Fruit fly (Drosophila melanogaster) whole organism, embryonic: Measurements from ENCODE around the gene CG42399.

Source experiments
- Abd-B ChIP-seq: fragments of 200-800 bp; sonication (Bioruptor generic); optimal IDR thresholded peaks from 2 replicates; lab custom pipeline; 2018; ENCODE audit warnings: missing biosample characterization, mild to moderate bottlenecking, missing genetic modification characterization, moderate library complexity
- Ada2b ChIP-seq: fragments of 200-800 bp; sonication (Bioruptor generic); IDR thresholded peaks from 2 replicates; pipeline ENCODE4 v1.3.6; 2022; ENCODE audit warnings: missing biosample characterization, missing genetic modification characterization
- CG10543 ChIP-seq: fragments of 200-800 bp; sonication (Bioruptor generic); optimal IDR thresholded peaks from 3 replicates; lab custom pipeline; 2017; ENCODE audit warnings: missing biosample characterization, mild to moderate bottlenecking, missing genetic modification characterization, moderate library complexity
- CG12659 ChIP-seq: fragments of 200-800 bp; sonication (Bioruptor generic); optimal IDR thresholded peaks from 3 replicates; lab custom pipeline; 2017; ENCODE audit warnings: mild to moderate bottlenecking, missing biosample characterization, missing genetic modification reagents, missing genetic modification characterization
- CG13894 ChIP-seq: fragments of 200-800 bp; sonication (Bioruptor generic); optimal IDR thresholded peaks from 3 replicates; lab custom pipeline; 2018; ENCODE audit warnings: missing biosample characterization, mild to moderate bottlenecking, missing genetic modification characterization, moderate library complexity
- CG14667 ChIP-seq: fragments of 200-800 bp; sonication (Bioruptor generic); IDR thresholded peaks from 2 replicates; pipeline ENCODE4 v1.3.6; 2022; ENCODE audit warnings: missing biosample characterization, missing genetic modification characterization
- CG16813 ChIP-seq: fragments of 200-800 bp; sonication (Bioruptor generic); IDR thresholded peaks from 3 replicates; pipeline ENCODE4 v1.3.6; 2022; ENCODE audit warnings: missing biosample characterization, missing genetic modification characterization; ENCODE audit not compliant: partially characterized antibody
- CG1832 ChIP-seq: fragments of 200-800 bp; sonication (Bioruptor generic); optimal IDR thresholded peaks from 2 replicates; lab custom pipeline; 2017; ENCODE audit warnings: missing biosample characterization, mild to moderate bottlenecking, missing genetic modification characterization, inconsistent platforms
- CG2116 ChIP-seq: fragments of 200-800 bp; sonication (Bioruptor generic); optimal IDR thresholded peaks from 3 replicates; lab custom pipeline; 2018; ENCODE audit warnings: missing biosample characterization, mild to moderate bottlenecking, missing genetic modification characterization
- CG3065 ChIP-seq: fragments of 200-800 bp; sonication (Bioruptor generic); optimal IDR thresholded peaks from 2 replicates; lab custom pipeline; 2016; ENCODE audit warnings: missing biosample characterization, missing genetic modification characterization
- CG4360 ChIP-seq: fragments of 200-800 bp; sonication (Bioruptor generic); IDR thresholded peaks from 2 replicates; pipeline ENCODE4 v1.3.6; 2022; ENCODE audit warnings: missing biosample characterization, missing genetic modification characterization
- CG5180 ChIP-seq: fragments of 200-800 bp; sonication (Bioruptor generic); optimal IDR thresholded peaks from 3 replicates; lab custom pipeline; 2017; ENCODE audit warnings: missing biosample characterization, missing genetic modification characterization, mild to moderate bottlenecking, moderate library complexity, missing genetic modification reagents
- CG6683 ChIP-seq: fragments of 200-800 bp; sonication (Bioruptor generic); optimal IDR thresholded peaks from 2 replicates; lab custom pipeline; 2017; ENCODE audit warnings: missing biosample characterization, mild to moderate bottlenecking, missing genetic modification characterization, missing genetic modification reagents
- CG7556 ChIP-seq: fragments of 200-800 bp; sonication (Bioruptor generic); optimal IDR thresholded peaks from 2 replicates; lab custom pipeline; 2017; ENCODE audit warnings: missing biosample characterization, mild to moderate bottlenecking, missing genetic modification characterization
- CG7786 ChIP-seq: fragments of 200-800 bp; sonication (Bioruptor generic); optimal IDR thresholded peaks from 2 replicates; lab custom pipeline; 2016; ENCODE audit warnings: missing biosample characterization, missing genetic modification characterization
- Camta ChIP-seq: fragments of 200-800 bp; sonication (Bioruptor generic); optimal IDR thresholded peaks from 2 replicates; lab custom pipeline; 2016; ENCODE audit warnings: missing biosample characterization, missing genetic modification characterization
- CrebB ChIP-seq: fragments of 200-800 bp; sonication (Bioruptor generic); optimal IDR thresholded peaks from 3 replicates; lab custom pipeline; 2018; ENCODE audit warnings: missing biosample characterization, mild to moderate bottlenecking, missing genetic modification characterization
- Dad ChIP-seq: fragments of 200-800 bp; sonication (Bioruptor generic); optimal IDR thresholded peaks from 3 replicates; lab custom pipeline; 2016; ENCODE audit warnings: missing biosample characterization, missing genetic modification characterization
- Deaf1 ChIP-seq: fragments of 200-800 bp; optimal IDR thresholded peaks from 3 replicates; lab custom pipeline; 2019; ENCODE audit warnings: missing biosample characterization, mild to moderate bottlenecking, missing genetic modification characterization, moderate library complexity
- Doc3 ChIP-seq: fragments of 200-800 bp; sonication (Bioruptor generic); IDR thresholded peaks from 3 replicates; pipeline ENCODE4 v1.3.6; 2022; ENCODE audit warnings: missing biosample characterization, missing genetic modification characterization; ENCODE audit not compliant: partially characterized antibody
- Ets97D ChIP-seq: fragments of 200-800 bp; sonication (Bioruptor generic); optimal IDR thresholded peaks from 3 replicates; lab custom pipeline; 2016; ENCODE audit warnings: missing biosample characterization, missing genetic modification characterization
- H2.0 ChIP-seq: fragments of 200-800 bp; sonication (Bioruptor generic); IDR thresholded peaks from 2 replicates; pipeline ENCODE4 v1.3.6; 2022; ENCODE audit warnings: missing biosample characterization, missing genetic modification characterization
- Myb ChIP-seq: fragments of 200-800 bp; sonication (Bioruptor generic); optimal IDR thresholded peaks from 2 replicates; lab custom pipeline; 2016; ENCODE audit warnings: missing biosample characterization, missing genetic modification characterization
- NFAT ChIP-seq: fragments of 200-800 bp; sonication (Bioruptor generic); IDR thresholded peaks from 2 replicates; pipeline ENCODE4 v1.3.6; 2022; ENCODE audit warnings: missing biosample characterization, missing genetic modification characterization
- Neu2 ChIP-seq: fragments of 200-800 bp; sonication (Bioruptor generic); optimal IDR thresholded peaks from 3 replicates; lab custom pipeline; 2016; ENCODE audit warnings: missing biosample characterization, missing genetic modification characterization, borderline replicate concordance
- Ravus ChIP-seq: fragments of 200-800 bp; sonication (Bioruptor generic); IDR thresholded peaks from 2 replicates; pipeline ENCODE4 v1.3.6; 2022; ENCODE audit warnings: missing biosample characterization, missing genetic modification characterization
- Sox100B ChIP-seq: fragments of 200-800 bp; sonication (Bioruptor generic); optimal IDR thresholded peaks from 3 replicates; lab custom pipeline; 2018; ENCODE audit warnings: missing biosample characterization, mild to moderate bottlenecking, missing genetic modification characterization
- Vsx1 ChIP-seq: fragments of 200-800 bp; sonication (Bioruptor generic); optimal IDR thresholded peaks from 2 replicates; lab custom pipeline; 2017; ENCODE audit warnings: missing biosample characterization, mild to moderate bottlenecking, missing genetic modification characterization, missing genetic modification reagents
- ab ChIP-seq: fragments of 200-800 bp; sonication (Bioruptor generic); optimal IDR thresholded peaks from 2 replicates; lab custom pipeline; 2016; ENCODE audit warnings: missing biosample characterization, missing genetic modification characterization
- ap ChIP-seq: fragments of 200-800 bp; sonication (Bioruptor generic); IDR thresholded peaks from 2 replicates; pipeline ENCODE4 v1.3.6; 2022; ENCODE audit warnings: missing biosample characterization, missing genetic modification characterization
- bsh ChIP-seq, 2 experiments: fragments of 200-800 bp; sonication (Bioruptor generic); optimal IDR thresholded peaks; 2 replicates each; lab custom pipeline; 2017 to 2018; ENCODE audit warnings: mild to moderate bottlenecking in 2 of 2, missing biosample characterization in 2 of 2, missing genetic modification characterization in 2 of 2, moderate library complexity in 1 of 2
- caup ChIP-seq: fragments of 200-800 bp; sonication (Bioruptor generic); optimal IDR thresholded peaks from 3 replicates; lab custom pipeline; 2017; ENCODE audit warnings: missing biosample characterization, mild to moderate bottlenecking, missing genetic modification characterization, moderate library complexity; ENCODE audit not compliant: severe bottlenecking
- cg ChIP-seq: fragments of 200-800 bp; sonication (Bioruptor generic); optimal IDR thresholded peaks from 3 replicates; lab custom pipeline; 2019; ENCODE audit warnings: missing biosample characterization, mild to moderate bottlenecking, missing genetic modification characterization, moderate library complexity
- dan ChIP-seq: fragments of 200-800 bp; sonication (Bioruptor generic); IDR thresholded peaks from 2 replicates; pipeline ENCODE4 v1.3.6; 2022; ENCODE audit warnings: missing biosample characterization, missing genetic modification characterization
- dimm ChIP-seq: fragments of 200-800 bp; sonication (Bioruptor generic); IDR thresholded peaks from 2 replicates; pipeline ENCODE4 v1.3.6; 2022; ENCODE audit warnings: missing biosample characterization, missing genetic modification characterization
- gfzf ChIP-seq: fragments of 200-800 bp; sonication (Bioruptor generic); optimal IDR thresholded peaks from 2 replicates; lab custom pipeline; 2016; ENCODE audit warnings: missing biosample characterization, mild to moderate bottlenecking, missing genetic modification characterization, moderate library complexity
- gro ChIP-seq: fragments of 200-800 bp; sonication (Bioruptor generic); optimal IDR thresholded peaks from 2 replicates; lab custom pipeline; 2016; ENCODE audit warnings: missing biosample characterization, missing genetic modification characterization
- hth ChIP-seq: fragments of >200 bp; optimal IDR thresholded peaks from 2 replicates; lab custom pipeline; 2017; ENCODE audit warnings: inconsistent platforms
- kah ChIP-seq: fragments of 200-800 bp; sonication (Bioruptor generic); optimal IDR thresholded peaks from 2 replicates; lab custom pipeline; 2018; ENCODE audit warnings: missing biosample characterization, mild to moderate bottlenecking, missing genetic modification characterization
- klu ChIP-seq: fragments of 200-800 bp; sonication (Bioruptor generic); IDR thresholded peaks from 2 replicates; pipeline ENCODE4 v1.3.6; 2022; ENCODE audit warnings: missing biosample characterization, missing genetic modification characterization
- nmo ChIP-seq: fragments of 200-800 bp; sonication (Bioruptor generic); optimal IDR thresholded peaks from 2 replicates; lab custom pipeline; 2018; ENCODE audit warnings: missing biosample characterization, mild to moderate bottlenecking, missing genetic modification characterization, moderate library complexity
- nom ChIP-seq: fragments of 200-800 bp; sonication (Bioruptor generic); optimal IDR thresholded peaks from 2 replicates; lab custom pipeline; 2017; ENCODE audit warnings: missing biosample characterization, missing genetic modification characterization, mild to moderate bottlenecking, moderate library complexity, missing genetic modification reagents
- onecut ChIP-seq: fragments of 200-800 bp; sonication (Bioruptor generic); IDR thresholded peaks from 2 replicates; pipeline ENCODE4 v1.3.6; 2022; ENCODE audit warnings: missing biosample characterization, missing genetic modification characterization
- pzg ChIP-seq: fragments of 200-800 bp; sonication (Bioruptor generic); optimal IDR thresholded peaks from 3 replicates; lab custom pipeline; 2018; ENCODE audit warnings: missing biosample characterization, mild to moderate bottlenecking, missing genetic modification characterization, moderate library complexity
- scrt ChIP-seq: fragments of 200-800 bp; sonication (Bioruptor generic); optimal IDR thresholded peaks from 2 replicates; lab custom pipeline; 2018; ENCODE audit warnings: missing biosample characterization, mild to moderate bottlenecking, missing genetic modification characterization, moderate library complexity
- sd ChIP-seq: fragments of 200-800 bp; sonication (Bioruptor generic); optimal IDR thresholded peaks from 3 replicates; lab custom pipeline; 2018; ENCODE audit warnings: missing biosample characterization, mild to moderate bottlenecking, missing genetic modification characterization, moderate library complexity
- stwl ChIP-seq: fragments of 200-800 bp; sonication (Bioruptor generic); optimal IDR thresholded peaks from 3 replicates; lab custom pipeline; 2018; ENCODE audit warnings: missing biosample characterization, mild to moderate bottlenecking, missing genetic modification characterization, moderate library complexity
- unpg ChIP-seq: fragments of 200-800 bp; sonication (Bioruptor generic); optimal IDR thresholded peaks from 3 replicates; lab custom pipeline; 2018; ENCODE audit warnings: missing biosample characterization, mild to moderate bottlenecking, missing genetic modification characterization, moderate library complexity

CG42399 gene

dm6 chr2L:155215-155712 lies 2.2 kb upstream of the CG42399 start, which contains the start of gene Pus10 (continued):
- peak; percentile 6 for TF ChIP-seq nmo (GFP tag; lab: Kevin White, UChicago)
- TF ChIP-seq Abd-B = no peak
- peak; percentile 12 for TF ChIP-seq Myb (GFP tag; lab: Kevin White, UChicago)
- no peak for TF ChIP-seq CG4360
- no peak for TF ChIP-seq unpg (GFP tag; lab: Kevin White, UChicago)
- peak; percentile 17 for TF ChIP-seq gro (GFP tag; lab: Kevin White, UChicago)
- peak; percentile 16 for TF ChIP-seq caup
- no peak for TF ChIP-seq hth
- no peak for TF ChIP-seq CG1832 (GFP tag; lab: Kevin White, UChicago)
- peak; percentile 64 for TF ChIP-seq stwl (tag; lab: Kevin White, UChicago)
- TF ChIP-seq CG2116 = peak; percentile 39
- TF ChIP-seq cg (GFP tag; lab: Kevin White, UChicago) = peak; percentile 2
- TF ChIP-seq bsh (GFP tag; optimal IDR thresholded peaks at IDR 0.05; lab: Kevin White, UChicago) = peak in 1 of 2 experiments; percentile 10
- TF ChIP-seq CG10543 (GFP tag; lab: Kevin White, UChicago) = peak; percentile 9
- TF ChIP-seq onecut (GFP tag; lab: Robert Waterston, UW) = peak; percentile 14; the same call in 1 of the 2 replicates
- TF ChIP-seq dan (GFP tag; lab: Robert Waterston, UW) = no peak
- TF ChIP-seq CrebB = peak; percentile 15
- peak; percentile 21 for TF ChIP-seq nom (GFP tag; lab: Kevin White, UChicago)
- TF ChIP-seq CG3065 = no peak
- peak; percentile 25 for TF ChIP-seq CG12659 (GFP tag; lab: Kevin White, UChicago)
- TF ChIP-seq Vsx1 = peak; percentile 50
- TF ChIP-seq pzg (GFP tag; lab: Kevin White, UChicago) = peak; percentile 50

- TF ChIP-seq scrt (GFP tag; lab: Kevin White, UChicago) = peak; percentile 41
- no peak for TF ChIP-seq NFAT
- peak; percentile 91 for TF ChIP-seq CG13894 (tag; lab: Kevin White, UChicago)
- no peak for TF ChIP-seq H2.0 (GFP tag; lab: Robert Waterston, UW)
- TF ChIP-seq Deaf1 = peak; percentile 74
These were observed 6.6 kb downstream of the CG42399 start for dm6 chr2L:146503-146902.

- TF ChIP-seq ab (GFP tag; lab: Kevin White, UChicago) (no peak), Camta (GFP tag; lab: Kevin White, UChicago) (no peak), Ada2b (GFP tag; lab: Robert Waterston, UW) (no peak), CG5180 (GFP tag; lab: Kevin White, UChicago) (peak; percentile 67), Doc3 (GFP tag; lab: Robert Waterston, UW) (peak; percentile 87), CG6683 (no peak), dimm (GFP tag; lab: Robert Waterston, UW) (no peak), ap (GFP tag; lab: Robert Waterston, UW) (no peak), Neu2 (GFP tag; lab: Kevin White, UChicago) (no peak), Sox100B (GFP tag; lab: Kevin White, UChicago) (no peak), CG1832 (GFP tag; lab: Kevin White, UChicago) (no peak), CG16813 (GFP tag; lab: Robert Waterston, UW) (peak; percentile 67; the same call in 2 of the 3 replicates), klu (GFP tag; lab: Robert Waterston, UW) (no peak), sd (tag; lab: Kevin White, UChicago) (no peak), CG14667 (no peak), Ravus (no peak), CG7786 (no peak), Dad (GFP tag; lab: Kevin White, UChicago) (no peak), gfzf (peak; percentile 14), Ets97D (GFP tag; lab: Kevin White, UChicago) (peak; percentile 46), CG7556 (no peak), kah (GFP tag; lab: Kevin White, UChicago) (no peak)
These were observed 10.0 kb downstream of the CG42399 start, which contains the start of the genes CG31974 and CG11454 for dm6 chr2L:143088-143487. CG31974 (minus strand) TSS chr2L:143091. CG11454 (plus strand) TSS chr2L:143323.
